Worm (Caenorhabditis elegans) whole organism, L4 larva: ENCODE results near the gene pkc-3.

Source experiments
- T26A8.4 ChIP-seq: fragments of 200-800 bp; sonication (Bioruptor generic); IDR thresholded peaks from 2 replicates; pipeline ENCODE4 v1.3.6; 2022; ENCODE audit warnings: missing genetic modification characterization, missing compliant biosample characterization
- aly-2 ChIP-seq: sonication (generic microtip); optimal IDR thresholded peaks from 2 replicates; lab custom pipeline; 2018; ENCODE audit warnings: missing biosample characterization, missing genetic modification characterization
- ces-1 ChIP-seq: fragments of 150-350 bp; sonication (generic microtip); optimal IDR thresholded peaks from 4 replicates; lab custom pipeline; 2014; ENCODE audit warnings: missing biosample characterization, missing genetic modification reagents, missing genetic modification characterization
- hlh-30 ChIP-seq: sonication (generic microtip); optimal IDR thresholded peaks from 2 replicates; lab custom pipeline; 2017; ENCODE audit warnings: antibody characterized with exemption, mild to moderate bottlenecking, missing genetic modification characterization, missing compliant biosample characterization; ENCODE audit not compliant: insufficient read depth
- jun-1 ChIP-seq: fragments of 150-350 bp; optimal IDR thresholded peaks from 2 replicates; lab custom pipeline; 2014; ENCODE audit warnings: missing biosample characterization, missing genetic modification reagents, missing genetic modification characterization
- lin-15B ChIP-seq: fragments of 150-350 bp; sonication (generic microtip); optimal IDR thresholded peaks from 3 replicates; lab custom pipeline; 2014; ENCODE audit warnings: missing biosample characterization, missing genetic modification characterization
- lsy-2 ChIP-seq, 2 experiments: fragments of 150-350 bp in 1 of 2; sonication (generic microtip) in 1 of 2; optimal IDR thresholded peaks; 2 replicates each; lab custom pipeline; 2014 to 2017; ENCODE audit warnings: missing biosample characterization in 2 of 2, missing genetic modification characterization in 2 of 2
- nhr-48 ChIP-seq: sonication (generic microtip); optimal IDR thresholded peaks from 2 replicates; lab custom pipeline; 2016; ENCODE audit warnings: mild to moderate bottlenecking, missing genetic modification characterization, missing compliant biosample characterization
- nhr-76 ChIP-seq: fragments of 150-350 bp; optimal IDR thresholded peaks from 2 replicates; lab custom pipeline; 2014; ENCODE audit warnings: missing biosample characterization, missing genetic modification characterization
- set-16 ChIP-seq: fragments of 200-800 bp; sonication (Bioruptor generic); IDR thresholded peaks from 2 replicates; pipeline ENCODE4 v1.3.6; 2022; ENCODE audit warnings: missing genetic modification reagents, missing genetic modification characterization, missing compliant biosample characterization
- spr-3 ChIP-seq: fragments of 200-800 bp; sonication (Bioruptor generic); optimal IDR thresholded peaks from 2 replicates; lab custom pipeline; 2018; ENCODE audit warnings: mild to moderate bottlenecking, missing genetic modification characterization, missing compliant biosample characterization
- ztf-11 ChIP-seq: fragments of 150-350 bp; optimal IDR thresholded peaks from 2 replicates; lab custom pipeline; 2014; ENCODE audit warnings: missing biosample characterization, missing genetic modification characterization

ce11 chrII:5370641-5371040 lies 9.2 kb upstream of the pkc-3 start, which contains the start of gene F09E5.12:
- TF ChIP-seq T26A8.4 (no peak), nhr-76 (tag; lab: Kevin White, UChicago) (no peak), set-16 (GFP tag; lab: Robert Waterston, UW) (no peak), ztf-11 (tag; lab: Kevin White, UChicago) (no peak), jun-1 (no peak), spr-3 (no peak), lin-15B (no peak), aly-2 (no peak), hlh-30 (tag; lab: Kevin White, UChicago) (no peak), nhr-48 (tag; lab: Kevin White, UChicago) (no peak), ces-1 (GFP tag; lab: Kevin White, UChicago) (no peak), lsy-2 (tag; optimal IDR thresholded peaks at IDR 0.05; lab: Kevin White, UChicago) (no peak)
